Worm (Caenorhabditis elegans) whole organism, L4 larva: ENCODE results near the gene trm-1.

ENCODE experiments used
- R02D3.7 ChIP-seq: fragments of 150-350 bp; sonication (generic microtip); optimal IDR thresholded peaks from 3 replicates; lab custom pipeline; 2014; ENCODE audit warnings: missing biosample characterization, missing genetic modification characterization
- ZK546.5 ChIP-seq, 2 experiments: sonication (generic microtip); optimal IDR thresholded peaks; 2 replicates each; lab custom pipeline; 2017; ENCODE audit warnings: missing biosample characterization in 2 of 2, missing genetic modification characterization in 2 of 2
- ama-1 ChIP-seq: fragments of 150-350 bp; optimal IDR thresholded peaks from 2 replicates; lab custom pipeline; 2014; ENCODE audit warnings: inconsistent platforms, mixed read lengths
- ceh-20 ChIP-seq: fragments of 200-800 bp; sonication (Bioruptor generic); IDR thresholded peaks from 2 replicates; pipeline ENCODE4 v1.3.6; 2022; ENCODE audit warnings: missing genetic modification reagents, missing genetic modification characterization, missing compliant biosample characterization
- dpl-1 ChIP-seq: fragments of 150-350 bp; optimal IDR thresholded peaks from 2 replicates; lab custom pipeline; 2014; ENCODE audit warnings: missing biosample characterization, missing genetic modification reagents, missing genetic modification characterization
- fos-1 ChIP-seq: fragments of 150-350 bp; optimal IDR thresholded peaks from 2 replicates; lab custom pipeline; 2014; ENCODE audit warnings: missing biosample characterization, missing genetic modification characterization
- jun-1 ChIP-seq: fragments of 150-350 bp; optimal IDR thresholded peaks from 2 replicates; lab custom pipeline; 2014; ENCODE audit warnings: missing biosample characterization, missing genetic modification reagents, missing genetic modification characterization
- mep-1 ChIP-seq: fragments of 150-350 bp; sonication (generic microtip); optimal IDR thresholded peaks from 3 replicates; lab custom pipeline; 2014; ENCODE audit warnings: missing biosample characterization, missing genetic modification characterization
- nhr-11 ChIP-seq: fragments of 150-350 bp; optimal IDR thresholded peaks from 2 replicates; lab custom pipeline; 2014; ENCODE audit warnings: missing biosample characterization, missing genetic modification characterization
- nhr-25 ChIP-seq: sonication (generic microtip); optimal IDR thresholded peaks from 2 replicates; lab custom pipeline; 2017; ENCODE audit warnings: missing genetic modification characterization, mild to moderate bottlenecking, missing compliant biosample characterization, antibody characterized with exemption, moderate library complexity, borderline replicate concordance; ENCODE audit not compliant: insufficient read depth
- unc-62 ChIP-seq, 3 experiments: fragments of 150-350 bp in 1 of 3; sonication (generic microtip); optimal IDR thresholded peaks in 2 of 3; peaks in 1 of 3; 1 replicate in 1 of 3; 2 replicates in 2 of 3; lab custom pipeline; 2014 to 2017; ENCODE audit warnings: missing biosample characterization in 3 of 3, missing genetic modification characterization in 3 of 3, missing genetic modification reagents in 3 of 3, missing genotype in 1 of 3

- TF ChIP-seq unc-62 (GFP tag; optimal IDR thresholded peaks at IDR 0.05 in 1 of 2; lab: Kevin White, UChicago) (no peak), unc-62 (tag; optimal IDR thresholded peaks at IDR 0.05; lab: Kevin White, UChicago) (no peak), ama-1 (lab: Kevin White, UChicago) (no peak), ceh-20 (GFP tag; lab: Robert Waterston, UW) (no peak), nhr-11 (no peak), fos-1 (tag; lab: Kevin White, UChicago) (no peak), dpl-1 (no peak), jun-1 (no peak), nhr-25 (tag; lab: Kevin White, UChicago) (no peak), ZK546.5 (tag; optimal IDR thresholded peaks at IDR 0.05; lab: Kevin White, UChicago) (no peak), R02D3.7 (tag; lab: Kevin White, UChicago) (no peak), mep-1 (tag; lab: Kevin White, UChicago) (no peak)
These were observed 19.7 kb downstream of the trm-1 start for ce11 chrV:14165745-14166144.
